Fruit fly (Drosophila melanogaster) whole organism, wandering third instar larva: Measurements from ENCODE around the gene Delta.

Experiments used
- Abd-B ChIP-seq: fragments of >200 bp; optimal IDR thresholded peaks from 2 replicates; lab custom pipeline; 2017; ENCODE audit warnings: missing biosample characterization, missing genetic modification characterization
- CG32264 ChIP-seq: fragments of 200-800 bp; sonication (Bioruptor generic); optimal IDR thresholded peaks from 2 replicates; lab custom pipeline; 2016; ENCODE audit warnings: missing biosample characterization, missing genetic modification characterization
- CG9705 ChIP-seq: fragments of 200-800 bp; sonication (Bioruptor generic); optimal IDR thresholded peaks from 2 replicates; lab custom pipeline; 2018; ENCODE audit warnings: missing biosample characterization, mild to moderate bottlenecking, missing genetic modification characterization
- CrebA ChIP-seq: fragments of 200-800 bp; sonication (Bioruptor generic); optimal IDR thresholded peaks from 2 replicates; lab custom pipeline; 2016; ENCODE audit warnings: missing biosample characterization, mild to moderate bottlenecking, missing genetic modification characterization, borderline replicate concordance
- Dif ChIP-seq: fragments of 200-275, 200-300 bp; sonication (Bioruptor generic); optimal IDR thresholded peaks from 2 replicates; lab custom pipeline; 2018; ENCODE audit warnings: missing biosample characterization, missing genetic modification characterization; ENCODE audit not compliant: partially characterized antibody
- GATAd ChIP-seq: sonication (Bioruptor generic); optimal IDR thresholded peaks from 2 replicates; lab custom pipeline; 2016; ENCODE audit warnings: missing biosample characterization, missing genetic modification characterization
- HLH106 ChIP-seq: fragments of 200-800 bp; optimal IDR thresholded peaks from 3 replicates; lab custom pipeline; 2019; ENCODE audit warnings: missing biosample characterization, mild to moderate bottlenecking, missing genetic modification characterization, moderate library complexity
- Hnf4 ChIP-seq: fragments of 200-800 bp; sonication (Bioruptor generic); optimal IDR thresholded peaks from 2 replicates; lab custom pipeline; 2016; ENCODE audit warnings: missing biosample characterization, mild to moderate bottlenecking, missing genetic modification characterization
- Hr78 ChIP-seq: fragments of >200 bp; optimal IDR thresholded peaks from 2 replicates; lab custom pipeline; 2017; ENCODE audit warnings: missing biosample characterization, missing genetic modification characterization
- Hr83 ChIP-seq: fragments of 200-300 bp; sonication (Bioruptor generic); optimal IDR thresholded peaks from 2 replicates; lab custom pipeline; 2016; ENCODE audit warnings: missing biosample characterization, mild to moderate bottlenecking, missing genetic modification characterization, moderate library complexity; ENCODE audit not compliant: poor library complexity, severe bottlenecking
- Mio ChIP-seq: sonication (Bioruptor generic); optimal IDR thresholded peaks from 2 replicates; lab custom pipeline; 2016; ENCODE audit warnings: missing biosample characterization, missing genetic modification characterization
- Myc ChIP-seq: fragments of >200 bp; optimal IDR thresholded peaks from 2 replicates; lab custom pipeline; 2017
- N ChIP-seq: fragments of >200 bp; optimal IDR thresholded peaks from 2 replicates; lab custom pipeline; 2018; ENCODE audit warnings: missing biosample characterization, missing external identifiers, missing genetic modification characterization
- Rel ChIP-seq, 2 experiments: fragments of 200-800 bp; sonication (Bioruptor generic) in 1 of 2; optimal IDR thresholded peaks; 2 replicates in 1 of 2; 3 replicates in 1 of 2; lab custom pipeline; 2016 to 2019; ENCODE audit warnings: mild to moderate bottlenecking in 2 of 2, missing biosample characterization in 2 of 2, missing genetic modification characterization in 2 of 2, moderate library complexity in 1 of 2
- Vsx2 ChIP-seq: fragments of 200-300, 225-300 bp; sonication (Bioruptor generic); optimal IDR thresholded peaks from 2 replicates; lab custom pipeline; 2018; ENCODE audit warnings: missing biosample characterization, missing genetic modification characterization; ENCODE audit not compliant: partially characterized antibody
- br ChIP-seq: fragments of 200-800 bp; sonication (Bioruptor generic); optimal IDR thresholded peaks from 2 replicates; lab custom pipeline; 2016; ENCODE audit warnings: missing biosample characterization, missing genetic modification characterization
- brk ChIP-seq: fragments of 200-800 bp; sonication (Bioruptor generic); optimal IDR thresholded peaks from 2 replicates; lab custom pipeline; 2016; ENCODE audit warnings: missing biosample characterization, mild to moderate bottlenecking, missing genetic modification characterization
- dl ChIP-seq, 2 experiments: fragments of 175-275, 200-275 bp in 1 of 2; fragments of 200-275 bp in 1 of 2; sonication (Bioruptor generic); optimal IDR thresholded peaks; lab custom pipeline; 2018; ENCODE audit warnings: mild to moderate bottlenecking in 2 of 2, missing biosample characterization in 2 of 2, missing genetic modification characterization in 2 of 2, moderate library complexity in 2 of 2; ENCODE audit not compliant: partially characterized antibody in 2 of 2, insufficient read depth in 1 of 2
- dsf ChIP-seq: sonication (Bioruptor generic); optimal IDR thresholded peaks from 2 replicates; lab custom pipeline; 2016; ENCODE audit warnings: missing biosample characterization, missing genetic modification characterization, borderline replicate concordance
- foxo ChIP-seq, 2 experiments: fragments of 200-800 bp; sonication (Bioruptor generic); optimal IDR thresholded peaks; 2 replicates in 1 of 2; 3 replicates in 1 of 2; lab custom pipeline; 2016 to 2017; ENCODE audit warnings: missing biosample characterization in 2 of 2, missing genetic modification characterization in 2 of 2
- h ChIP-seq: fragments of 200-800 bp; sonication (Bioruptor generic); optimal IDR thresholded peaks from 3 replicates; lab custom pipeline; 2016; ENCODE audit warnings: missing biosample characterization, mild to moderate bottlenecking, missing genetic modification characterization
- lola ChIP-seq: fragments of >200 bp; optimal IDR thresholded peaks from 2 replicates; lab custom pipeline; 2017; ENCODE audit warnings: missing biosample characterization, missing genetic modification characterization
- pan ChIP-seq: fragments of >200 bp; optimal IDR thresholded peaks from 2 replicates; lab custom pipeline; 2017
- rgr ChIP-seq: fragments of 200-800 bp; sonication (Bioruptor generic); optimal IDR thresholded peaks from 3 replicates; lab custom pipeline; 2016; ENCODE audit warnings: missing biosample characterization, mild to moderate bottlenecking, missing genetic modification characterization
- sage ChIP-seq: fragments of 200-800 bp; sonication (Bioruptor generic); optimal IDR thresholded peaks from 2 replicates; lab custom pipeline; 2016; ENCODE audit warnings: missing biosample characterization, mild to moderate bottlenecking, missing genetic modification characterization
- sv ChIP-seq: fragments of 200-800 bp; sonication (Bioruptor generic); optimal IDR thresholded peaks from 3 replicates; lab custom pipeline; 2016; ENCODE audit warnings: missing biosample characterization, missing genetic modification characterization
- tai ChIP-seq: sonication (Bioruptor generic); optimal IDR thresholded peaks from 2 replicates; lab custom pipeline; 2016; ENCODE audit warnings: missing biosample characterization, missing genetic modification characterization
- usp ChIP-seq: fragments of >200 bp; optimal IDR thresholded peaks from 2 replicates; lab custom pipeline; 2017; ENCODE audit warnings: missing biosample characterization, missing genetic modification characterization

Gene Delta

DNA sequence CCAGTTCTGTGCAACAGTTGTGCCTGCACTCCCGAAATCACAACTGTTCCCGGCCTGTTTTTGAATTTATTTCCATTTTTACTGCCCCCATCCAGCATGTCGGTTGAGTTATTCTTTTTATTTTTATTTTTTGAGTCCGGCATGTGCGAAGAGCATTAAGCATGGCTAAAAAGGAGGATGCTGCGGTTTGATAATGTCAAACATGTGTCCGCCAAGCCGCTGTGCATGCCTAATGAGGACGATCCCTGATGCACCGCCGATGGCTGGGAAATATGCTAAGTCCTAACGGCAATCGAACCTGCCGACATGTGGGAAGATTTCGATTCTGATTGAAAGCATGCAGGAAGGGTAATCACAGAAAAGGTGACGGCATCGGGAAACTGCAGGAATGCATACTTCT lies 20.5 kb upstream of the Delta start:
- TF ChIP-seq Abd-B: no peak
- no peak for TF ChIP-seq Rel (GFP tag; optimal IDR thresholded peaks at IDR 0.05; lab: Kevin White, UChicago)
- no peak for TF ChIP-seq Rel (tag; optimal IDR thresholded peaks at IDR 0.05; lab: Kevin White, UChicago)
- no peak for TF ChIP-seq Hr83 (GFP tag; lab: Kevin White, UChicago)
- TF ChIP-seq rgr (GFP tag; lab: Kevin White, UChicago): no peak
- TF ChIP-seq dl (GFP tag; optimal IDR thresholded peaks at IDR 0.05; lab: Kevin White, UChicago; ENCODE audit: insufficient read depth in 1 of 2, partially characterized antibody in 2 of 2): no peak
- TF ChIP-seq sv (GFP tag; lab: Kevin White, UChicago): no peak
- TF ChIP-seq Mio (GFP tag; lab: Kevin White, UChicago): no peak
- no peak for TF ChIP-seq Vsx2 (GFP tag; lab: Kevin White, UChicago)
- TF ChIP-seq usp: no peak
- no peak for TF ChIP-seq Dif
- TF ChIP-seq CrebA (GFP tag; lab: Kevin White, UChicago): no peak
- no peak for TF ChIP-seq foxo (GFP tag; optimal IDR thresholded peaks at IDR 0.05; lab: Kevin White, UChicago)
- no peak for TF ChIP-seq CG9705 (GFP tag; lab: Kevin White, UChicago)
- no peak for TF ChIP-seq br (GFP tag; lab: Kevin White, UChicago)
- TF ChIP-seq dsf (GFP tag; lab: Kevin White, UChicago): no peak
- no peak for TF ChIP-seq CG32264
- no peak for TF ChIP-seq pan (lab: Kevin White, UChicago)
- no peak for TF ChIP-seq HLH106 (tag; lab: Kevin White, UChicago)
- TF ChIP-seq N (GFP tag; lab: Kevin White, UChicago): no peak

DNA sequence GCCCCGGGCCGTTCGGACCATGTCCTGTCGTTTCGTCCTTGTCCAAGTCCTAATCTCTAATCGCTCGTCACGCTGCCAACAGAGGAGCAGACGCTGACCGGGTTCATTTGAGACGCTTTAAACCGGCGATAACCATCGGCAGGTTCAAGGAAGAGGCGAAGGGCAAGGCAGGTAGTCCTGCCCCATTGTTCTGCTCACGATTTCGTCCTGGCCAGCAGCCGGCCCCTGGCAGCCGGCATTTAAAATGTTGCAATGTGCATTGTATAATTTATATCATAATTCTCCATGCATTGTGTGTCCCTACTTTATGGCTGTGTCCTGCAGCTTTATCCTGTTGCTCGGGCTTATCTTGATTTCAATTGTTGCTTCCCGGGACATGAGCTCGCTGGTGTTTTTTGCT lies 19.2 kb upstream of the Delta start:
- no peak for TF ChIP-seq HLH106 (tag; lab: Kevin White, UChicago)
- no peak for TF ChIP-seq brk (GFP tag; lab: Kevin White, UChicago)
- no peak for TF ChIP-seq h (GFP tag; lab: Kevin White, UChicago)
- TF ChIP-seq Abd-B: no peak
- TF ChIP-seq Mio (GFP tag; lab: Kevin White, UChicago): no peak
- no peak for TF ChIP-seq tai (GFP tag; lab: Kevin White, UChicago)
- no peak for TF ChIP-seq GATAd (GFP tag; lab: Kevin White, UChicago)
- TF ChIP-seq sage (GFP tag; lab: Kevin White, UChicago): no peak
- TF ChIP-seq lola (GFP tag; lab: Kevin White, UChicago): no peak
- no peak for TF ChIP-seq br (GFP tag; lab: Kevin White, UChicago)
- TF ChIP-seq, all 38 proteins: peak for 0

DNA sequence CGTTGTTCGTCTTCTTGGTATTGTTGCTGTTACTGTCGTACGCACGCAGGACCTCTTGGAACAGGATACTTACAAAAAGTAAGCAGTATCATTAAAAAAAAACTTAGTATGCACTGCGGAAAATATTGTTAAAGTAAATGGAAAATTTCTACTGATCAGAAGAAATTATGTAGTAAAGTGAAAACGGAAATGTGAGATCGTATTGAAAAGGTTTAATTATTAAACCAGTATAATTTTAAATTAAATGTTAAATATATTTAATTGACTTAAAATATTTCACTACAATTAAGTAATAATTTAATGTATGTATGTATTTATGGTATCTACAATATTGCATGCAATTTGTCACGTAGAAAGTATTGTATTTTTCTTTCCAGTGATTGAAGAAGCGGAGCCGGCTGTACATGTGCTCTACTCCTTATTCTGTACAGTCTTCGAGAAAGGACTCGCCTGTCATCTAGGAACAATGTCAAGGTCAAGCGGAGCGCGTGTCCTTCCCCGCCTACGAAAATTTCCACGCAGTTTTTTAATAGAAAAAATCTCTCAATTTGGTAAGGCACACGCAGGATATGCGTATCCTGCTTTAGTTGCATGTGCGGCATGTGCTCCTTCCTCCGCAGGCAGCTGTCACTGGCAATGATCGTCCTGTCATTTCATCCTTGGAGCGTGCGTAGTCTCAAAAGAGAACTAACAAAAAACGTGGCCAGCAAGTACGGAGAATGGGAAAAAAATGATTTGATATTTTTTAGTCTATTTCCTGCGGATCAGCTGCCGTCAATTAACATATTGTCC lies 17.7 kb upstream of the Delta start:
- TF ChIP-seq pan (lab: Kevin White, UChicago): no peak
- TF ChIP-seq CG32264: no peak
- TF ChIP-seq Hr78 (GFP tag; lab: Kevin White, UChicago): no peak
- no peak for TF ChIP-seq Vsx2 (GFP tag; lab: Kevin White, UChicago)
- TF ChIP-seq Mio (GFP tag; lab: Kevin White, UChicago): no peak
- no peak for TF ChIP-seq sage (GFP tag; lab: Kevin White, UChicago)
- no peak for TF ChIP-seq rgr (GFP tag; lab: Kevin White, UChicago)

DNA sequence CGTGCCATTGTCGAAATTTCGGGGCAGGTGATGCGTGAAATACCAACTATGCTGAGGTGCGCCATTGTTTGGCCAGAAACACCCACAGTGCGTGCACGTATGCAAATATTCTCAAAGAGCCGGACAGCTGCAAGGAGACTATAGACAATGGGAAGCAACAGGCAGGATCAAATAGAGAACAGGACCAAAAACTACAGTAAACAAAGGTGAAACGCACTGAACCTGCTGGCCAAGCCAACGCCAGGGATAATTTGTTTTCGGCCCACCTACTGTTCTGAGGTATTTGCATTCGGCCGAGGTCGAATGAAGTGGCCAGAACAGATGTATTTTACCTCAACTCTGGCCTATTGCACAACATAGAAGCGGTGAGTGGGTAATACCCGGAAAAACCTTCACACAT lies 15.8 kb upstream of the Delta start:
- TF ChIP-seq foxo (GFP tag; optimal IDR thresholded peaks at IDR 0.05; lab: Kevin White, UChicago): no peak
- no peak for TF ChIP-seq Hr78 (GFP tag; lab: Kevin White, UChicago)
- no peak for TF ChIP-seq sage (GFP tag; lab: Kevin White, UChicago)
- no peak for TF ChIP-seq Hnf4 (GFP tag; lab: Kevin White, UChicago)

DNA sequence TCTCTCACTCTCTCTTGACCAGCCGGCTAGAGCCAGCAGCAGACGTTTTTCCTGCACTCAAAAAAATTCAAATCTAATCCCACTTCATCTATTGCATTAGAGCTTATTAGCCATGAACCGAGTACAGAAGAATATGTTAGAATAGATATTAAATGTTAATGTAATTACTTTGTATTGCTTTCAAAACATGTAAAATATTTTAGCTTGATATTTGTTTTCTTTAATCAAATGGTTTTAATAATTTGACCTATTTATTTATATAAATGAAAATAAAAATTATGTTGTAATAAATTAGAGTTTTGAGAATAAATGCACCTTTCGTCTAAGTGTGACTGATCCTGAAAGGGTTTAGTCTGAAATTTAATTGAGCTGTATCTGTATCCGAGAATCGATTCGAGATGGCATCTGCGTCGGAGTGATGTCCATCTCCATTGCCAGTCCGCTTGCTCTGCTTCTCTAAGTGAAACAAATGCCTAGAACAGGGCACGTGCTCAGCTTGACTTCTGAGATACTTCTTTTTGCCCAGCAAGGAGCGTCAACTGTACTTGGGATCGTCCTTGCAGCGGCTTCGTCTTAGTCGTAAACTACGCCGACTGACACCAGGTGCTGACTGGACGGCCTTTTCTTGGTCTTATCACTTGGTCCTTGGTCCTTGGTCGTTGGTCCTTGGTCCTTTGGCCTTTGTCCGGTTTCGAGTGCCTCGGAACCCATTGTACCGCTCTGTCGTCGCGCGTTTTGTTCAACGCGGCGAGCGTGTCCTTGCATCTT lies 14.5 kb upstream of the Delta start:
- TF ChIP-seq CrebA (GFP tag; lab: Kevin White, UChicago) (no peak), Myc (no peak), sage (GFP tag; lab: Kevin White, UChicago) (no peak), pan (lab: Kevin White, UChicago) (no peak)
